Worm (Caenorhabditis elegans) whole organism, L3 larva: ENCODE data around the gene Y39B6A.33.

ENCODE experiments used
- ceh-28 ChIP-seq: fragments of 150-350 bp; optimal IDR thresholded peaks from 2 replicates; lab custom pipeline; 2014; ENCODE audit warnings: missing biosample characterization, missing genetic modification reagents, missing genetic modification characterization
- ceh-82 ChIP-seq: fragments of 150-350 bp; optimal IDR thresholded peaks from 2 replicates; lab custom pipeline; 2014; ENCODE audit warnings: missing biosample characterization, missing genetic modification characterization
- egl-27 ChIP-seq: sonication (generic microtip); optimal IDR thresholded peaks from 4 replicates; lab custom pipeline; 2017; ENCODE audit warnings: missing biosample characterization, missing genetic modification reagents, missing genetic modification characterization
- lsy-12 ChIP-seq: sonication (generic microtip); optimal IDR thresholded peaks from 2 replicates; lab custom pipeline; 2016; ENCODE audit warnings: mild to moderate bottlenecking, missing genetic modification characterization, missing compliant biosample characterization
- unc-62 ChIP-seq: fragments of 150-350 bp; sonication (generic microtip); optimal IDR thresholded peaks from 4 replicates; lab custom pipeline; 2014; ENCODE audit warnings: missing biosample characterization, missing genetic modification reagents, missing genetic modification characterization

DNA sequence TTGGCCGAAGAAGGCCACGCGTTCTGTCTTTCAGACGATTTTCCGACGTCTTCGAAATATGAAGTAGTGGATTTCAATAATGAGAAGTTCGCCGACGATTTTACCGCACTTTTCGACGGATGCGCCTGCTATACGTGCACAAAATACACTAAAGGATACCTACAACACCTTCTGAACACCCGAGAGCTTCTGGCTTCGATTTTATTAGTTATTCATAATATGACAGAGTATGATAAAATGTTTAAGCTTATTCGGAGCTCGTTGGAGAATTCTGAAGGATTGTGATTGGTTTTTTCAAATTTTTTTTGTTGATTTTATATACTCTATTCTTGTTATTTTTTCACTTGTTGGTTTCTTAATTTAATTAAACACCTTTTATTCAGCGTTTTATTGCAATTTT, 1.2 kb upstream of the Y39B6A.33 start:
- no peak for TF ChIP-seq unc-62
- TF ChIP-seq ceh-28 (tag; lab: Kevin White, UChicago) = no peak
- no peak for TF ChIP-seq egl-27
- TF ChIP-seq ceh-82 = no peak
- no peak for TF ChIP-seq lsy-12 (tag; lab: Kevin White, UChicago)
